Worm (Caenorhabditis elegans) whole organism, L1 larva: ENCODE data around the gene mtch-1.

ENCODE experiments used
- egl-13 ChIP-seq: sonication (generic microtip); optimal IDR thresholded peaks from 2 replicates; lab custom pipeline; 2016; ENCODE audit warnings: missing genotype, missing genetic modification reagents, missing genetic modification characterization, missing compliant biosample characterization
- fkh-10 ChIP-seq: sonication (generic microtip); optimal IDR thresholded peaks from 2 replicates; lab custom pipeline; 2017; ENCODE audit warnings: missing biosample characterization, missing genetic modification reagents, missing genetic modification characterization
- lin-39 ChIP-seq: fragments of 150-350 bp; optimal IDR thresholded peaks from 2 replicates; lab custom pipeline; 2014; ENCODE audit warnings: missing biosample characterization, missing genetic modification reagents, missing genetic modification characterization
- mdl-1 ChIP-seq, 2 experiments: fragments of 150-350 bp; optimal IDR thresholded peaks; 2 replicates each; lab custom pipeline; 2014 to 2017; ENCODE audit warnings: missing biosample characterization in 2 of 2, missing genetic modification characterization in 2 of 2, inconsistent platforms in 1 of 2
- nhr-12 ChIP-seq: sonication (generic microtip); optimal IDR thresholded peaks from 2 replicates; lab custom pipeline; 2017; ENCODE audit warnings: missing biosample characterization, missing genetic modification characterization
- nhr-28 ChIP-seq: fragments of 150-350 bp; optimal IDR thresholded peaks from 2 replicates; lab custom pipeline; 2014; ENCODE audit warnings: missing biosample characterization, missing genetic modification characterization
- nhr-76 ChIP-seq: sonication (generic microtip); optimal IDR thresholded peaks from 2 replicates; lab custom pipeline; 2017; ENCODE audit warnings: missing biosample characterization, missing genetic modification characterization
- snu-23 ChIP-seq: sonication (generic microtip); optimal IDR thresholded peaks from 2 replicates; lab custom pipeline; 2016; ENCODE audit warnings: missing genetic modification characterization, missing compliant biosample characterization
- sox-4 ChIP-seq: sonication (generic microtip); optimal IDR thresholded peaks from 2 replicates; lab custom pipeline; 2016; ENCODE audit warnings: missing genetic modification characterization, missing compliant biosample characterization
- unc-98 ChIP-seq: fragments of 200-800 bp; sonication (Bioruptor generic); IDR thresholded peaks from 2 replicates; pipeline ENCODE4 v1.3.6; 2022; ENCODE audit warnings: missing genetic modification characterization, missing compliant biosample characterization
- xbp-1 ChIP-seq: sonication (generic microtip); optimal IDR thresholded peaks from 2 replicates; lab custom pipeline; 2016; ENCODE audit warnings: missing genetic modification characterization, missing compliant biosample characterization
- ztf-11 ChIP-seq, 2 experiments: sonication (generic microtip); optimal IDR thresholded peaks; 2 replicates each; lab custom pipeline; 2016 to 2017; ENCODE audit warnings: missing genetic modification characterization in 2 of 2, missing biosample characterization in 1 of 2, missing compliant biosample characterization in 1 of 2
- ztf-4 ChIP-seq: fragments of 150-350 bp; optimal IDR thresholded peaks from 2 replicates; lab custom pipeline; 2014; ENCODE audit warnings: missing biosample characterization, missing genetic modification characterization

ce11 chrII:7405262-7405661, 31.3 kb upstream of the mtch-1 start:
- TF ChIP-seq unc-98 (GFP tag; lab: Robert Waterston, UW): no peak
- no peak for TF ChIP-seq fkh-10
- no peak for TF ChIP-seq nhr-12 (tag; lab: Kevin White, UChicago)
- no peak for TF ChIP-seq sox-4
- TF ChIP-seq nhr-76 (tag; lab: Kevin White, UChicago): no peak
- TF ChIP-seq egl-13 (tag; lab: Kevin White, UChicago): no peak
- no peak for TF ChIP-seq mdl-1 (tag; optimal IDR thresholded peaks at IDR 0.05; lab: Kevin White, UChicago)
- no peak for TF ChIP-seq ztf-4 (tag; lab: Kevin White, UChicago)
- no peak for TF ChIP-seq lin-39 (tag; lab: Kevin White, UChicago)
- no peak for TF ChIP-seq ztf-11 (tag; optimal IDR thresholded peaks at IDR 0.05; lab: Kevin White, UChicago)
- no peak for TF ChIP-seq nhr-28 (tag; lab: Kevin White, UChicago)
- no peak for TF ChIP-seq snu-23 (GFP tag; lab: Kevin White, UChicago)
- TF ChIP-seq xbp-1: no peak
